Worm (Caenorhabditis elegans) whole organism, young adult: ENCODE results near the gene F52G3.8.

Experiments
- dpl-1 ChIP-seq: fragments of 150-350 bp; optimal IDR thresholded peaks from 2 replicates; lab custom pipeline; 2014; ENCODE audit warnings: missing biosample characterization, missing genetic modification reagents, missing genetic modification characterization
- nfya-2 ChIP-seq: fragments of 200-800 bp; sonication (Bioruptor generic); IDR thresholded peaks from 2 replicates; pipeline ENCODE4 v1.3.6; 2022; ENCODE audit warnings: missing genetic modification reagents, missing genetic modification characterization, missing compliant biosample characterization
- snpc-1.1 ChIP-seq: sonication (generic microtip); optimal IDR thresholded peaks from 2 replicates; lab custom pipeline; 2017; ENCODE audit warnings: missing genetic modification characterization, mild to moderate bottlenecking, missing compliant biosample characterization, antibody characterized with exemption, moderate library complexity, missing genotype, missing genetic modification reagents; ENCODE audit not compliant: insufficient read depth

- no peak for TF ChIP-seq nfya-2
- no peak for TF ChIP-seq dpl-1 (GFP tag; lab: Kevin White, UChicago)
- no peak for TF ChIP-seq snpc-1.1 (tag; lab: Kevin White, UChicago)
Observed at ce11 chrX:16903619-16904018, 49.1 kb downstream of the F52G3.8 start, which contains the start of gene F39F10.4.
